Worm (Caenorhabditis elegans) whole organism, mixed stage, embryonic: ENCODE data around the gene vglu-2.

Source experiments
- M03D4.4 ChIP-seq: sonication (generic microtip); optimal IDR thresholded peaks from 2 replicates; lab custom pipeline; 2017; ENCODE audit warnings: mild to moderate bottlenecking, missing genetic modification characterization, missing compliant biosample characterization
- bed-3 ChIP-seq: fragments of 200-800 bp; sonication (Bioruptor generic); optimal IDR thresholded peaks from 3 replicates; lab custom pipeline; 2018; ENCODE audit warnings: mild to moderate bottlenecking, missing genetic modification characterization, moderate library complexity, missing compliant biosample characterization
- blmp-1 ChIP-seq: fragments of 150-350 bp; optimal IDR thresholded peaks from 2 replicates; lab custom pipeline; 2014; ENCODE audit warnings: missing biosample characterization, missing genetic modification characterization
- ceh-39 ChIP-seq: fragments of 150-350 bp; optimal IDR thresholded peaks from 2 replicates; lab custom pipeline; 2014; ENCODE audit warnings: missing biosample characterization, missing genetic modification characterization
- ceh-43 ChIP-seq: fragments of 200-800 bp; sonication (Bioruptor generic); optimal IDR thresholded peaks from 2 replicates; lab custom pipeline; 2018; ENCODE audit warnings: mild to moderate bottlenecking, missing genetic modification characterization, moderate library complexity, missing compliant biosample characterization
- ceh-83 ChIP-seq: fragments of 200-800 bp; sonication (Bioruptor generic); optimal IDR thresholded peaks from 2 replicates; lab custom pipeline; 2018; ENCODE audit warnings: mild to moderate bottlenecking, missing genetic modification characterization, missing compliant biosample characterization
- ces-1 ChIP-seq: fragments of 150-350 bp; optimal IDR thresholded peaks from 2 replicates; lab custom pipeline; 2014; ENCODE audit warnings: missing biosample characterization, missing genetic modification reagents, missing genetic modification characterization
- cnd-1 ChIP-seq: fragments of 200-800 bp; sonication (Bioruptor generic); optimal IDR thresholded peaks from 2 replicates; lab custom pipeline; 2018; ENCODE audit warnings: mild to moderate bottlenecking, missing genetic modification characterization, missing compliant biosample characterization
- drap-1 ChIP-seq: fragments of 200-800 bp; sonication (Bioruptor generic); optimal IDR thresholded peaks from 3 replicates; lab custom pipeline; 2018; ENCODE audit warnings: mild to moderate bottlenecking, missing genetic modification characterization, missing compliant biosample characterization
- elt-1 ChIP-seq: sonication (generic microtip); optimal IDR thresholded peaks from 2 replicates; lab custom pipeline; 2017; ENCODE audit warnings: missing genetic modification characterization, mild to moderate bottlenecking, missing compliant biosample characterization, antibody characterized with exemption, moderate library complexity, borderline replicate concordance; ENCODE audit not compliant: insufficient read depth
- elt-3 ChIP-seq: fragments of 150-350 bp; optimal IDR thresholded peaks from 2 replicates; lab custom pipeline; 2014; ENCODE audit warnings: missing biosample characterization, missing genetic modification characterization
- flh-1 ChIP-seq: fragments of 200-800 bp; sonication (Bioruptor generic); optimal IDR thresholded peaks from 2 replicates; lab custom pipeline; 2018; ENCODE audit warnings: mild to moderate bottlenecking, missing genetic modification characterization, moderate library complexity, missing compliant biosample characterization
- ham-2 ChIP-seq: fragments of 200-800 bp; sonication (Bioruptor generic); optimal IDR thresholded peaks from 2 replicates; lab custom pipeline; 2018; ENCODE audit warnings: mild to moderate bottlenecking, missing genetic modification characterization, missing compliant biosample characterization
- hlh-1 ChIP-seq: fragments of 150-350 bp; optimal IDR thresholded peaks from 2 replicates; lab custom pipeline; 2014; ENCODE audit warnings: missing biosample characterization, missing genetic modification reagents, missing genetic modification characterization
- lin-13 ChIP-seq: fragments of 150-350 bp; optimal IDR thresholded peaks from 2 replicates; lab custom pipeline; 2014; ENCODE audit warnings: missing biosample characterization, missing genetic modification characterization
- lin-32 ChIP-seq: fragments of 200-800 bp; sonication (Bioruptor generic); optimal IDR thresholded peaks from 2 replicates; lab custom pipeline; 2018; ENCODE audit warnings: mild to moderate bottlenecking, missing genetic modification characterization, missing compliant biosample characterization
- lsy-2 ChIP-seq: fragments of 150-350 bp; optimal IDR thresholded peaks from 2 replicates; lab custom pipeline; 2014; ENCODE audit warnings: missing biosample characterization, missing genetic modification characterization
- mab-5 ChIP-seq: fragments of 150-350 bp; optimal IDR thresholded peaks from 2 replicates; lab custom pipeline; 2014; ENCODE audit warnings: missing biosample characterization, missing genetic modification characterization
- mep-1 ChIP-seq: fragments of 150-350 bp; optimal IDR thresholded peaks from 2 replicates; lab custom pipeline; 2017; ENCODE audit warnings: missing biosample characterization, missing genetic modification reagents, missing genetic modification characterization, inconsistent platforms
- mls-2 ChIP-seq: sonication (generic microtip); optimal IDR thresholded peaks from 2 replicates; lab custom pipeline; 2016; ENCODE audit warnings: mild to moderate bottlenecking, missing genetic modification characterization, moderate library complexity, missing compliant biosample characterization
- nhr-12 ChIP-seq: fragments of 150-350 bp; optimal IDR thresholded peaks from 2 replicates; lab custom pipeline; 2014; ENCODE audit warnings: missing biosample characterization, missing genetic modification characterization
- nhr-2 ChIP-seq: fragments of 150-350 bp; optimal IDR thresholded peaks from 2 replicates; lab custom pipeline; 2014; ENCODE audit warnings: missing biosample characterization, missing genetic modification characterization
- nhr-237 ChIP-seq: fragments of 150-350 bp; optimal IDR thresholded peaks from 2 replicates; lab custom pipeline; 2014; ENCODE audit warnings: missing biosample characterization, missing genetic modification characterization
- nhr-28 ChIP-seq: fragments of 150-350 bp; optimal IDR thresholded peaks from 2 replicates; lab custom pipeline; 2014; ENCODE audit warnings: missing biosample characterization, missing genetic modification characterization
- nhr-76 ChIP-seq: sonication (generic microtip); optimal IDR thresholded peaks from 2 replicates; lab custom pipeline; 2017; ENCODE audit warnings: missing biosample characterization, missing genetic modification characterization
- pha-4 ChIP-seq: fragments of 150-350 bp; optimal IDR thresholded peaks from 2 replicates; lab custom pipeline; 2018; ENCODE audit warnings: missing biosample characterization, missing genetic modification reagents, missing genetic modification characterization
- sem-2 ChIP-seq: fragments of 200-800 bp; sonication (Bioruptor generic); optimal IDR thresholded peaks from 2 replicates; lab custom pipeline; 2018; ENCODE audit warnings: mild to moderate bottlenecking, missing genetic modification characterization, missing compliant biosample characterization
- snpc-4 ChIP-seq: fragments of 150-350 bp; optimal IDR thresholded peaks from 2 replicates; lab custom pipeline; 2014; ENCODE audit warnings: missing biosample characterization, missing genetic modification characterization
- sptf-1 ChIP-seq: sonication (generic microtip); optimal IDR thresholded peaks from 2 replicates; lab custom pipeline; 2017; ENCODE audit warnings: mild to moderate bottlenecking, missing genetic modification characterization, moderate library complexity, missing compliant biosample characterization
- tbx-8 ChIP-seq: fragments of 200-800 bp; sonication (Bioruptor generic); optimal IDR thresholded peaks from 2 replicates; lab custom pipeline; 2018; ENCODE audit warnings: mild to moderate bottlenecking, missing genetic modification characterization, moderate library complexity, missing compliant biosample characterization
- unc-120 ChIP-seq: sonication (generic microtip); optimal IDR thresholded peaks from 2 replicates; lab custom pipeline; 2017; ENCODE audit warnings: missing genetic modification characterization, missing compliant biosample characterization; ENCODE audit not compliant: poor library complexity, severe bottlenecking
- unc-39 ChIP-seq: fragments of 150-350 bp; optimal IDR thresholded peaks from 2 replicates; lab custom pipeline; 2014; ENCODE audit warnings: missing biosample characterization, missing genetic modification characterization
- unc-62 ChIP-seq: fragments of 150-350 bp; optimal IDR thresholded peaks from 2 replicates; lab custom pipeline; 2014; ENCODE audit warnings: missing biosample characterization, missing genetic modification reagents, missing genetic modification characterization
- zip-8 ChIP-seq: fragments of 150-350 bp; optimal IDR thresholded peaks from 2 replicates; lab custom pipeline; 2014; ENCODE audit warnings: missing biosample characterization, missing genetic modification characterization
- ztf-11 ChIP-seq: fragments of 150-350 bp; optimal IDR thresholded peaks from 2 replicates; lab custom pipeline; 2014; ENCODE audit warnings: missing biosample characterization, missing genetic modification characterization

The vglu-2 gene

ce11 chrIII:10332560-10332959 lies 37.6 kb downstream of the vglu-2 start, which contains the start of gene T07C4.12:
Gene T07C4.12, minus strand, starts transcription at chrIII:10332660.
- TF ChIP-seq ham-2 (GFP tag; lab: Kevin White, UChicago) (no peak), blmp-1 (tag; lab: Kevin White, UChicago) (no peak), drap-1 (GFP tag; lab: Kevin White, UChicago) (no peak), mep-1 (tag; lab: Kevin White, UChicago) (no peak), ceh-43 (GFP tag; lab: Kevin White, UChicago) (no peak), sem-2 (GFP tag; lab: Kevin White, UChicago) (no peak), nhr-28 (tag; lab: Kevin White, UChicago) (no peak)

ce11 chrIII:10333961-10334542 lies 39.1 kb downstream of the vglu-2 start, which contains the start of the genes jmjd-4 and mev-1:
Gene jmjd-4, minus strand, starts transcription at chrIII:10334018.
Gene mev-1, plus strand, starts transcription at chrIII:10334277.
- no peak for TF ChIP-seq ceh-39 (tag; lab: Kevin White, UChicago)
- TF ChIP-seq lin-13 (tag; lab: Kevin White, UChicago) = peak; percentile 67
- TF ChIP-seq snpc-4 (tag; lab: Kevin White, UChicago) = no peak
- TF ChIP-seq bed-3 (GFP tag; lab: Kevin White, UChicago) = no peak
- peak; percentile 42 for TF ChIP-seq mls-2 (tag; lab: Kevin White, UChicago)
- TF ChIP-seq mep-1 (tag; lab: Kevin White, UChicago) = peak; percentile 61
- peak; percentile 3 for TF ChIP-seq ces-1
- no peak for TF ChIP-seq ceh-43 (GFP tag; lab: Kevin White, UChicago)
- peak; percentile 72 for TF ChIP-seq pha-4 (tag; lab: Kevin White, UChicago)
- no peak for TF ChIP-seq nhr-12
- no peak for TF ChIP-seq unc-120 (tag; lab: Kevin White, UChicago)
- TF ChIP-seq nhr-28 (tag; lab: Kevin White, UChicago) = no peak
- TF ChIP-seq unc-39 = no peak
- no peak for TF ChIP-seq zip-8 (tag; lab: Kevin White, UChicago)
- TF ChIP-seq flh-1 = no peak
- no peak for TF ChIP-seq ceh-83 (GFP tag; lab: Kevin White, UChicago)
- TF ChIP-seq nhr-2 = no peak
- TF ChIP-seq ham-2 (GFP tag; lab: Kevin White, UChicago) = no peak
- TF ChIP-seq nhr-76 = no peak
- peak; percentile 73 for TF ChIP-seq hlh-1
- peak; percentile 65 for TF ChIP-seq M03D4.4
- peak; percentile 8 for TF ChIP-seq mab-5 (tag; lab: Kevin White, UChicago)
- no peak for TF ChIP-seq lin-32 (GFP tag; lab: Kevin White, UChicago)
- no peak for TF ChIP-seq cnd-1 (tag; lab: Kevin White, UChicago)
- TF ChIP-seq nhr-237 = peak; percentile 28
- no peak for TF ChIP-seq unc-62 (GFP tag; lab: Kevin White, UChicago)
- peak; percentile 75 for TF ChIP-seq lsy-2 (tag; lab: Kevin White, UChicago)
- no peak for TF ChIP-seq blmp-1 (tag; lab: Kevin White, UChicago)
- no peak for TF ChIP-seq sem-2 (GFP tag; lab: Kevin White, UChicago)
- TF ChIP-seq drap-1 (GFP tag; lab: Kevin White, UChicago) = peak; percentile 5
- TF ChIP-seq ztf-11 (tag; lab: Kevin White, UChicago) = peak; percentile 17
- no peak for TF ChIP-seq elt-1
- TF ChIP-seq tbx-8 (GFP tag; lab: Kevin White, UChicago) = no peak
- no peak for TF ChIP-seq elt-3 (tag; lab: Kevin White, UChicago)
- peak; percentile 76 for TF ChIP-seq sptf-1 (tag; lab: Kevin White, UChicago)
- TF ChIP-seq, all 35 proteins: peak for 13

ce11 chrIII:10335086-10335485 lies 40.1 kb downstream of the vglu-2 start, which contains the start of gene ced-9:
Gene ced-9, plus strand, starts transcription at chrIII:10335172.
- TF ChIP-seq mep-1 (tag; lab: Kevin White, UChicago) (no peak), unc-62 (GFP tag; lab: Kevin White, UChicago) (no peak), drap-1 (GFP tag; lab: Kevin White, UChicago) (no peak), mls-2 (tag; lab: Kevin White, UChicago) (no peak), cnd-1 (tag; lab: Kevin White, UChicago) (no peak), sptf-1 (tag; lab: Kevin White, UChicago) (no peak), mab-5 (tag; lab: Kevin White, UChicago) (no peak), elt-1 (no peak), ztf-11 (tag; lab: Kevin White, UChicago) (no peak), nhr-28 (tag; lab: Kevin White, UChicago) (no peak), nhr-2 (no peak), blmp-1 (tag; lab: Kevin White, UChicago) (no peak), elt-3 (tag; lab: Kevin White, UChicago) (no peak), bed-3 (GFP tag; lab: Kevin White, UChicago) (no peak), hlh-1 (no peak)
- TF ChIP-seq, all 35 proteins: peak for 0
